Fruit fly (Drosophila melanogaster): ENCODE data around the gene CG7044.

Gene CG7044

DNA sequence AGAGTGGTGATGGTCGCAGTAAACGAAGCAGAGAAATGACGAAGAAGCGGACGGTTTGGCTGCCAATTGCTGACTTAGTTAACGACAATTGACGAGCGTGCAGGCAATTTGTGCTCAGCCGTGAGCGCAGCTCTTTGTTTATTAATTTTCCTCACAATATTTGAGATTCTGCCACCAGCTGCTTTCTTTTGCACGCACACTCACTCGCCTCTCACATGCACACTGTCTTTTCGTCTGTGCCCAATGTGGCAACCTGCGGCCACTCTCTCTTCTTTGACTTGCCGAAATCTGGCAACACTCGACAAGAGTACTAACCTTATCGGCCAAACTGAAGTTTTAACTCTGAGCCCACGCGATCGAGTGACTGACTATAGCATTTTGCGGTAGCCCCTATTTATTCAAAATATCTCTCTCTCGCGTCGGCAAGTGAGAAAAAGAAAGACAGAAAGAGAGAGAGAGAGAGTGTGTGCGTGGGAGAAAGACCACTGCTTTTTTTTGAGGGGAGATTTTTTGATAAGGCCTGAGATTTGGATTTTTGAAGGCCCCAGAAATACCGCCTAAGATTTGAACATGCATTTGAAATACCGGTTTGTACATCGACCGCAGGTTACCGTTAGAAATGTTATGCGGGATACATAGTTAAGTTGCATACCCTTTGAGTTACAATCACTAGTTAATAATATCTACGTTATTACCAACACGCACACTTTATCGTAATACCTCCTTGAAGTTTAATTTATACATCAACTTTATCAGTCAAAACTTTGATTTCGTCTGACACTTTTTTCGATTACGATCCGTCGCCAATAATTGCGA is 40.9 kb downstream of the CG7044 start, which contains the start of gene Mvl (continued):
- peak; percentile 81 for TF ChIP-seq HmgZ (tag; optimal IDR thresholded peaks at IDR 0.05)
- no peak for TF ChIP-seq CG33557 (GFP tag; optimal IDR thresholded peaks at IDR 0.05)
- no peak for TF ChIP-seq CG9437 (GFP tag; optimal IDR thresholded peaks at IDR 0.05)
- TF ChIP-seq Dp (GFP tag; optimal IDR thresholded peaks at IDR 0.05) = peak; percentile 79
- peak; percentile 9 for TF ChIP-seq zf30C (GFP tag; optimal IDR thresholded peaks at IDR 0.05)
- TF ChIP-seq slp2 (GFP tag; optimal IDR thresholded peaks at IDR 0.05) = no peak
- peak; percentile 65 for TF ChIP-seq CG34376 (GFP tag; optimal IDR thresholded peaks at IDR 0.05)
- TF ChIP-seq ERR (GFP tag; optimal IDR thresholded peaks at IDR 0.05) = peak; percentile 8
- TF ChIP-seq CHES-1-like (GFP tag; optimal IDR thresholded peaks at IDR 0.05) = peak; percentile 5
- TF ChIP-seq CG1832 (GFP tag; optimal IDR thresholded peaks at IDR 0.05) = peak; percentile 74
- TF ChIP-seq CG4617 (GFP tag; optimal IDR thresholded peaks at IDR 0.05; ENCODE audit: borderline replicate concordance) = peak; percentile 62
- no peak for TF ChIP-seq CG33213 (GFP tag; optimal IDR thresholded peaks at IDR 0.05)
- TF ChIP-seq Side (GFP tag; optimal IDR thresholded peaks at IDR 0.05) = peak; percentile 25
- TF ChIP-seq CG9932 (GFP tag; IDR thresholded peaks at IDR 0.05) = no peak
- TF ChIP-seq NfI (GFP tag; optimal IDR thresholded peaks at IDR 0.05) = no peak
- peak; percentile 19 for TF ChIP-seq tx (GFP tag; optimal IDR thresholded peaks at IDR 0.05)
- TF ChIP-seq CG18599 (GFP tag; optimal IDR thresholded peaks at IDR 0.05) = peak; percentile 37
- peak; percentile 56 for TF ChIP-seq trem (tag; optimal IDR thresholded peaks at IDR 0.05)
- 0 out of 3 replicates have a peak, but pooled peaks have one; percentile 21 for TF ChIP-seq row (GFP tag; IDR thresholded peaks at IDR 0.05)
- TF ChIP-seq kah (GFP tag; optimal IDR thresholded peaks at IDR 0.05) = peak; percentile 26
- no peak for TF ChIP-seq ranshi (GFP tag; IDR thresholded peaks at IDR 0.05)
- TF ChIP-seq phol (tag; optimal IDR thresholded peaks at IDR 0.05) = peak; percentile 2
- TF ChIP-seq CG17361 (GFP tag; IDR thresholded peaks at IDR 0.05) = 0 out of 3 replicates have a peak, but pooled peaks have one; percentile 17
- no peak for TF ChIP-seq CG12299 (tag; optimal IDR thresholded peaks at IDR 0.05)
- TF ChIP-seq HLHmδ (GFP tag; optimal IDR thresholded peaks at IDR 0.05) = peak; percentile 43
- peak; percentile 71 for TF ChIP-seq gcm (GFP tag; optimal IDR thresholded peaks at IDR 0.05)
- TF ChIP-seq CG31365 (tag; optimal IDR thresholded peaks at IDR 0.05) = peak; percentile 2
- no peak for TF ChIP-seq knrl (GFP tag; IDR thresholded peaks at IDR 0.05; ENCODE audit: partially characterized antibody)
- peak; percentile 8 for TF ChIP-seq sd (tag; optimal IDR thresholded peaks at IDR 0.05)
- TF ChIP-seq grn (GFP tag; optimal IDR thresholded peaks at IDR 0.05) = peak; percentile 99
- TF ChIP-seq MESR4 (GFP tag; optimal IDR thresholded peaks at IDR 0.05) = peak; percentile 34
- 0 out of 2 replicates have a peak, but pooled peaks have one; percentile 10 for TF ChIP-seq GATAe (GFP tag; conservative IDR thresholded peaks at IDR 0.05)
- peak; percentile 12 for TF ChIP-seq Nf-YC (tag; optimal IDR thresholded peaks at IDR 0.05)
- TF ChIP-seq Rfx (GFP tag; IDR thresholded peaks at IDR 0.05) = peak; percentile 18; the same call in 1 of the 2 replicates
- TF ChIP-seq gfzf (GFP tag; optimal IDR thresholded peaks at IDR 0.05) = peak; percentile 43
- peak; percentile 41 for TF ChIP-seq BEAF-32 (GFP tag; optimal IDR thresholded peaks at IDR 0.05)
- TF ChIP-seq cg (GFP tag; optimal IDR thresholded peaks at IDR 0.05) = peak; percentile 83
- peak; percentile 13 for TF ChIP-seq CG17186 (GFP tag; optimal IDR thresholded peaks at IDR 0.05)
- TF ChIP-seq ATbp (GFP tag; optimal IDR thresholded peaks at IDR 0.05) = peak; percentile 55
- peak; percentile 49; the same call in 1 of the 2 replicates for TF ChIP-seq MBD-R2 (GFP tag; IDR thresholded peaks at IDR 0.05)
- TF ChIP-seq nerfin-2 (GFP tag; IDR thresholded peaks at IDR 0.05; ENCODE audit: partially characterized antibody) = peak; percentile 43; the same call in 1 of the 2 replicates
- peak; percentile 48; the same call in 1 of the 2 replicates for TF ChIP-seq Bgb (GFP tag; IDR thresholded peaks at IDR 0.05; ENCODE audit: partially characterized antibody)
- TF ChIP-seq stwl (tag; optimal IDR thresholded peaks at IDR 0.05) = peak; percentile 73
- TF ChIP-seq lilli (GFP tag; optimal IDR thresholded peaks at IDR 0.05) = peak; percentile 29
- TF ChIP-seq CG10321 (GFP tag; IDR thresholded peaks at IDR 0.05) = peak; percentile 91
- peak; percentile 4 for TF ChIP-seq grau (tag; optimal IDR thresholded peaks at IDR 0.05)
- peak; percentile 24; the same call in 1 of the 3 replicates for TF ChIP-seq CG34224 (GFP tag; IDR thresholded peaks at IDR 0.05; ENCODE audit: partially characterized antibody)
